Worm (Caenorhabditis elegans) whole organism, L3 larva: Measurements from ENCODE around the gene Y105C5B.1418.
A peak's percentile ranks its signal among the peaks of the same experiment; 100 is the strongest.

ENCODE experiments used
- R02D3.7 ChIP-seq: fragments of 150-350 bp; optimal IDR thresholded peaks from 2 replicates; lab custom pipeline; 2014; ENCODE audit warnings: missing biosample characterization, missing genetic modification characterization
- ZK546.5 ChIP-seq: sonication (generic microtip); optimal IDR thresholded peaks from 2 replicates; lab custom pipeline; 2017; ENCODE audit warnings: missing biosample characterization, missing genetic modification characterization
- ama-1 ChIP-seq: fragments of 150-350 bp; optimal IDR thresholded peaks from 2 replicates; lab custom pipeline; 2018
- ceh-16 ChIP-seq: sonication (generic microtip); optimal IDR thresholded peaks from 2 replicates; lab custom pipeline; 2017; ENCODE audit warnings: missing biosample characterization, missing genetic modification characterization
- ceh-28 ChIP-seq: fragments of 150-350 bp; optimal IDR thresholded peaks from 2 replicates; lab custom pipeline; 2014; ENCODE audit warnings: missing biosample characterization, missing genetic modification reagents, missing genetic modification characterization
- ceh-82 ChIP-seq: fragments of 150-350 bp; optimal IDR thresholded peaks from 2 replicates; lab custom pipeline; 2014; ENCODE audit warnings: missing biosample characterization, missing genetic modification characterization
- daf-12 ChIP-seq: fragments of 150-350 bp; optimal IDR thresholded peaks from 2 replicates; lab custom pipeline; 2014; ENCODE audit warnings: missing biosample characterization, missing genetic modification reagents, missing genetic modification characterization
- egl-27 ChIP-seq: sonication (generic microtip); optimal IDR thresholded peaks from 4 replicates; lab custom pipeline; 2017; ENCODE audit warnings: missing biosample characterization, missing genetic modification reagents, missing genetic modification characterization
- egl-5 ChIP-seq: fragments of 150-350 bp; optimal IDR thresholded peaks from 2 replicates; lab custom pipeline; 2017; ENCODE audit warnings: missing biosample characterization, missing genetic modification reagents, missing genetic modification characterization, inconsistent platforms
- elt-1 ChIP-seq: fragments of 150-350 bp; optimal IDR thresholded peaks from 2 replicates; lab custom pipeline; 2014; ENCODE audit warnings: missing biosample characterization, missing genetic modification characterization
- elt-2 ChIP-seq: sonication (generic microtip); optimal IDR thresholded peaks from 2 replicates; lab custom pipeline; 2016; ENCODE audit warnings: missing genetic modification reagents, mild to moderate bottlenecking, missing genetic modification characterization, missing compliant biosample characterization
- elt-3 ChIP-seq, 3 experiments: fragments of 150-350 bp in 1 of 3; sonication (generic microtip) in 2 of 3; optimal IDR thresholded peaks; 2 replicates in 2 of 3; 4 replicates in 1 of 3; lab custom pipeline; 2014 to 2017; ENCODE audit warnings: missing biosample characterization in 3 of 3, missing genetic modification characterization in 3 of 3
- eor-1 ChIP-seq, 2 experiments: fragments of 150-350 bp; optimal IDR thresholded peaks; 2 replicates each; lab custom pipeline; 2014 to 2018; ENCODE audit warnings: missing biosample characterization in 2 of 2, missing genetic modification characterization in 2 of 2
- fkh-2 ChIP-seq: fragments of 150-350 bp; optimal IDR thresholded peaks from 2 replicates; lab custom pipeline; 2014; ENCODE audit warnings: missing biosample characterization, missing genetic modification reagents, missing genetic modification characterization
- fos-1 ChIP-seq: fragments of 150-350 bp; optimal IDR thresholded peaks from 2 replicates; lab custom pipeline; 2014; ENCODE audit warnings: missing biosample characterization, missing genetic modification characterization
- hmg-11 ChIP-seq: sonication (generic microtip); optimal IDR thresholded peaks from 2 replicates; lab custom pipeline; 2016; ENCODE audit warnings: missing genetic modification characterization, missing compliant biosample characterization
- jun-1 ChIP-seq: fragments of 150-350 bp; optimal IDR thresholded peaks from 2 replicates; lab custom pipeline; 2014; ENCODE audit warnings: missing biosample characterization, missing genetic modification reagents, missing genetic modification characterization
- lin-15B ChIP-seq: fragments of 150-350 bp; optimal IDR thresholded peaks from 2 replicates; lab custom pipeline; 2014; ENCODE audit warnings: missing biosample characterization, missing genetic modification characterization
- lin-39 ChIP-seq: fragments of 150-350 bp; optimal IDR thresholded peaks from 2 replicates; lab custom pipeline; 2018; ENCODE audit warnings: missing biosample characterization, missing genetic modification reagents, missing genetic modification characterization
- mdl-1 ChIP-seq: fragments of 150-350 bp; optimal IDR thresholded peaks from 2 replicates; lab custom pipeline; 2014; ENCODE audit warnings: missing biosample characterization, missing genetic modification characterization
- nfya-1 ChIP-seq: sonication (generic microtip); optimal IDR thresholded peaks from 2 replicates; lab custom pipeline; 2017; ENCODE audit warnings: missing genetic modification characterization, mild to moderate bottlenecking, missing compliant biosample characterization, antibody characterized with exemption, moderate library complexity; ENCODE audit not compliant: insufficient read depth
- nhr-11 ChIP-seq: fragments of 150-350 bp; optimal IDR thresholded peaks from 2 replicates; lab custom pipeline; 2014; ENCODE audit warnings: missing biosample characterization, missing genetic modification characterization
- nhr-12 ChIP-seq: fragments of 150-350 bp; optimal IDR thresholded peaks from 2 replicates; lab custom pipeline; 2014; ENCODE audit warnings: missing biosample characterization, missing genetic modification characterization
- nhr-23 ChIP-seq: fragments of 150-350 bp; optimal IDR thresholded peaks from 2 replicates; lab custom pipeline; 2014; ENCODE audit warnings: missing biosample characterization, missing genetic modification reagents, missing genetic modification characterization
- nhr-25 ChIP-seq: sonication (generic microtip); optimal IDR thresholded peaks from 2 replicates; lab custom pipeline; 2017; ENCODE audit warnings: missing biosample characterization, missing genetic modification characterization
- nhr-28 ChIP-seq: fragments of 150-350 bp; optimal IDR thresholded peaks from 2 replicates; lab custom pipeline; 2014; ENCODE audit warnings: missing biosample characterization, missing genetic modification characterization
- nhr-43 ChIP-seq: sonication (generic microtip); optimal IDR thresholded peaks from 2 replicates; lab custom pipeline; 2016; ENCODE audit warnings: mild to moderate bottlenecking, missing genetic modification characterization, missing compliant biosample characterization; ENCODE audit not compliant: poor library complexity, severe bottlenecking
- nhr-76 ChIP-seq: fragments of 150-350 bp; sonication (generic microtip); optimal IDR thresholded peaks from 5 replicates; lab custom pipeline; 2014; ENCODE audit warnings: missing biosample characterization, missing genetic modification characterization
- pqm-1 ChIP-seq: fragments of 150-350 bp; optimal IDR thresholded peaks from 2 replicates; lab custom pipeline; 2017; ENCODE audit warnings: missing biosample characterization, missing genetic modification characterization, inconsistent platforms
- skn-1 ChIP-seq: fragments of 150-350 bp; optimal IDR thresholded peaks from 2 replicates; lab custom pipeline; 2014; ENCODE audit warnings: missing biosample characterization, missing genetic modification characterization
- snpc-4 ChIP-seq: fragments of 150-350 bp; optimal IDR thresholded peaks from 2 replicates; lab custom pipeline; 2014; ENCODE audit warnings: missing biosample characterization, missing genetic modification characterization
- unc-62 ChIP-seq: fragments of 150-350 bp; sonication (generic microtip); optimal IDR thresholded peaks from 4 replicates; lab custom pipeline; 2014; ENCODE audit warnings: missing biosample characterization, missing genetic modification reagents, missing genetic modification characterization
- ztf-4 ChIP-seq: fragments of 150-350 bp; optimal IDR thresholded peaks from 2 replicates; lab custom pipeline; 2014; ENCODE audit warnings: missing biosample characterization, missing genetic modification characterization

Y105C5B.1418 gene

DNA sequence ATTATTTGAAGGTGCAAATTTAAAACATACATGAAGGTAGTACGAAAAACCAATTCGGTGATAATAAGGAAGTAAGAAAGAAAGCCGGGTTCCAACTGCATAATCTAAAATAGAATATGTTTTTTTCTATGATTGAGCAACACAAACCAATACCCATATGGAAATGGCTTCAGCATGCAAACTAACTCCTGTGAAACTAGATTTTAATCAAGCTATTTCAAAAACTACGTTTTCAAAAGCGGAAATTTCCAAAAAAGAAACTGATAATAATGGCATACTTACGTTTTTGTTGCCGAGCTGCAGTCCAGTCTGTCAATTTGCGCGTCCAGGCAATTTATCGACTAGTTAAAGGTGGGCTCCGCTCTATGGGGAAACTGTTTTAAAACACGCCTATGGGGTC lies at the start of gene Y105C5B.1418:
Y105C5B.1418 (minus strand) TSS at position 101 of the 400 bp plus-strand sequence.
- no peak for TF ChIP-seq ztf-4 (tag; lab: Kevin White, UChicago)
- no peak for TF ChIP-seq nhr-28
- TF ChIP-seq elt-3 (tag; optimal IDR thresholded peaks at IDR 0.05; lab: Kevin White, UChicago) = no peak
- TF ChIP-seq egl-27 (tag; lab: Kevin White, UChicago) = no peak
- no peak for TF ChIP-seq skn-1 (tag; lab: Kevin White, UChicago)
- TF ChIP-seq pqm-1 = no peak
- no peak for TF ChIP-seq eor-1 (tag; optimal IDR thresholded peaks at IDR 0.05; lab: Kevin White, UChicago)
- no peak for TF ChIP-seq nhr-11 (tag; lab: Kevin White, UChicago)

DNA sequence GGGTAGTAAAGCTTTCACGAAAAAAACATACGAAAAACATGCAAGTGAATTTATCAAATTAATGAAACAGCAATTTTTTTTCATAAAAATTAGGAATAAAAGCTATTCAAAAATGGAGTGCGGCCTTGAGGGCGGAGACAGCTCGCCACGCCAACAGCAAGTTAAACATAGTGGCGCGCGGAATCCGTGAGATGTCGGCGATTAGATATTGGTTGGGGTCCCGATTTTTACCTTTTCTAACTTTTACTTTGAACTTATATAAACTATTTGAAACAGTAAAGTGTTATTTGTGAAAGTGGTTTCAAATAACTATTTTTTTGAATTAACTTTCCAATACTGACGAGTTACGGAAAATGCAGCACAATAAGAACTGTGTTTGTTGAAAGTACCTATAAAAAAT lies 18.4 kb upstream of the Y105C5B.1418 start:
- no peak for TF ChIP-seq ceh-16 (tag; lab: Kevin White, UChicago)
- no peak for TF ChIP-seq eor-1 (tag; optimal IDR thresholded peaks at IDR 0.05; lab: Kevin White, UChicago)
- TF ChIP-seq ceh-82 = no peak
- TF ChIP-seq nhr-11 (tag; lab: Kevin White, UChicago) = no peak
- TF ChIP-seq fkh-2 (tag; lab: Kevin White, UChicago) = no peak
- TF ChIP-seq egl-5 (tag; lab: Kevin White, UChicago) = no peak
- no peak for TF ChIP-seq nhr-12 (tag; lab: Kevin White, UChicago)
- TF ChIP-seq nfya-1 (tag; lab: Kevin White, UChicago) = no peak
- TF ChIP-seq nhr-23 (tag; lab: Kevin White, UChicago) = no peak

DNA sequence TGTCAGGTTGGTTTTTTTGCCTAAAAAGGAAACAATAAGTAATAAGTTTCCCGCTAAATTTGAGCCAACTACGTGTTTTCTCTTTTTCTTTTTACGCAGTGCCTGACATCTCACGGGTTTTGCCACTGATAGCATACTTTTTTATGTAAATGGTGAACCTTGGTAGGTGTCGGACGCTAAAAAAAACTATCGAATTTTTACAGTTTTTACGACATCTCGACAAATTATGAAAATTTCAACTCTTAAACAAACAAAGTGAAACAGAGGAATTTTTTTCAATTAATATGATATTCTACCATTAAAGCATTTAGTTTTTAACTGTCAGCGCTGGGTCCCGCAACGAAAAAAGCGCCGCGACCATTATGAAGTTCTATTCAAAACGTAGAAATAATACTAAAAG lies 6.8 kb downstream of the Y105C5B.1418 start:
- no peak for TF ChIP-seq R02D3.7

DNA sequence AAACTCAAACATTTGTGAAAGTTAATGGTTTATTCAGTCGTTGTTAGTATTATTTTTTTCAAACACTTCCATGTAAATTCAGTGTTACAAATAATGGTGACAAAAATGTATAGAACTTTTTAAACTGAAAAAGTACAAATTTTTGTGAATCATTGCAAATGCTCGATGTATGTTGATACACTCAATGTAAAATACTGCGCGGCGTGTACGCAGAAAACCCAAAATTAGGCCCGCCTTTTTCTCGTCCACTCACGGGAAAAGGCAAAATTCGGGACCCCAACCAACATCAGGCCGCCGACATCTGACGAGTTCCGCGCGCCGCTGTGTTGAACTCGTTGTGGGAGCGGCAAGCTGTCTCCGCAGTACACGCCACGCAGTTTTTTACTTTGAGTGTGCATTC lies 7.7 kb downstream of the Y105C5B.1418 start:
- TF ChIP-seq elt-1 (tag; lab: Kevin White, UChicago) (no peak), nhr-11 (tag; lab: Kevin White, UChicago) (no peak), ZK546.5 (tag; lab: Kevin White, UChicago) (no peak), ama-1 (lab: Kevin White, UChicago) (no peak), R02D3.7 (no peak), jun-1 (tag; lab: Kevin White, UChicago) (no peak), nhr-43 (no peak), daf-12 (tag; lab: Kevin White, UChicago) (no peak), ceh-28 (tag; lab: Kevin White, UChicago) (no peak), hmg-11 (tag; lab: Kevin White, UChicago) (no peak), egl-27 (tag; lab: Kevin White, UChicago) (no peak), unc-62 (GFP tag; lab: Kevin White, UChicago) (no peak), lin-15B (no peak), nfya-1 (tag; lab: Kevin White, UChicago) (no peak), nhr-76 (tag; lab: Kevin White, UChicago) (no peak), fos-1 (no peak), skn-1 (tag; lab: Kevin White, UChicago) (no peak)

DNA sequence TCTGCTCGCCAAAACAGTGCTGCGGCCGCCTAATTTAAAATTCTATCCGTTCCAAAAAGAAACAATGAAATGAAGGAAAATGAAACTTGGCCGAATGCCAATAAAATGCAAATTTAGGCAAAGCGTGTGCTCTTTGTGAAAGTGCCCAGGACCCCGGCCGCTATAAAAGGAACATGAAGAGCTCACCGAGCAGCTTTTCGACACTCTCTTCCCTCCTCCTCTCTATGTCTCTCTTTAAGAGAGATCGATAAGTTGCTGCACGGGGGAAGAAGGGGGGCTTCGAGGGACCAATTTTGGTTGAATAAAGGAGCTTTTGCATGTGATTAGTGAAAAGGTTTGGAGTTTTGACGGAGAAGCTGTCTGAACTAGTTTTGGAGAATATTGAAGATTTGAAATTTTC lies 18.4 kb downstream of the Y105C5B.1418 start:
- TF ChIP-seq lin-39 (tag; lab: Kevin White, UChicago) = peak; percentile 63
- TF ChIP-seq nfya-1 (tag; lab: Kevin White, UChicago) = peak; percentile 41
- no peak for TF ChIP-seq elt-2 (tag; lab: Kevin White, UChicago)
- TF ChIP-seq hmg-11 (tag; lab: Kevin White, UChicago) = peak; percentile 42
- TF ChIP-seq ztf-4 (tag; lab: Kevin White, UChicago) = no peak
- TF ChIP-seq nhr-11 (tag; lab: Kevin White, UChicago) = no peak
- no peak for TF ChIP-seq elt-3 (tag; optimal IDR thresholded peaks at IDR 0.05; lab: Kevin White, UChicago)
- TF ChIP-seq nhr-25 = no peak
- no peak for TF ChIP-seq snpc-4 (tag; lab: Kevin White, UChicago)

DNA sequence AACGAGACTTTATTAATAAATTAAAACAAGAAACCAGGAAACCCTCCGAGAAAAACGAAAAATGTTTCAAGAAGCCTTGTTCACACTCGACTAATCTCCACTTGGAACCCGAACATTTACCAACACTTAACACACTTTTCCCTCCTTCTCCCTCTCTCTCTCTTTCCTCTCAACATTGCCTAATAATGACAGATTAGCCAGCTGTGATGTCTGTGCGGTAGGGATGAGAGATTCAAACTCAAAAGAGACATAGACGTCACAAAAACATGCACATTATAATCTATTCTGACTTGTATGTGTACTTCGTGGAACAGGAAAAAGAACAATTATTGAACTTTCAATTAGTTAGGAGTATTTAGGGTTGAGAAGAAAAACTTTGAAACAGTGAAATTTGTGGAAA lies 19.8 kb downstream of the Y105C5B.1418 start:
- TF ChIP-seq mdl-1 (tag; lab: Kevin White, UChicago) (no peak), eor-1 (tag; optimal IDR thresholded peaks at IDR 0.05; lab: Kevin White, UChicago) (no peak), hmg-11 (tag; lab: Kevin White, UChicago) (peak; percentile 15), ztf-4 (tag; lab: Kevin White, UChicago) (no peak), pqm-1 (no peak)
